Fruit fly (Drosophila melanogaster) whole organism, embryonic: ENCODE data around the gene witty.

Experiments used
- Atf3 ChIP-seq: fragments of 200-800 bp; sonication (Bioruptor generic); optimal IDR thresholded peaks from 3 replicates; lab custom pipeline; 2016; ENCODE audit warnings: missing biosample characterization, missing genetic modification characterization
- CG11085 ChIP-seq: fragments of 200-800 bp; sonication (Bioruptor generic); IDR thresholded peaks from 2 replicates; pipeline ENCODE4 v1.3.6; 2022; ENCODE audit warnings: missing biosample characterization, missing genetic modification characterization
- CG11695 ChIP-seq: fragments of 200-800 bp; sonication (Bioruptor generic); IDR thresholded peaks from 3 replicates; pipeline ENCODE4 v1.3.6; 2022; ENCODE audit warnings: missing biosample characterization, missing genetic modification characterization
- CG12104 ChIP-seq: fragments of 200-800 bp; sonication (Bioruptor generic); optimal IDR thresholded peaks from 3 replicates; lab custom pipeline; 2016; ENCODE audit warnings: missing biosample characterization, missing genetic modification characterization
- CG15073 ChIP-seq: fragments of 200-800 bp; sonication (Bioruptor generic); optimal IDR thresholded peaks from 2 replicates; lab custom pipeline; 2016; ENCODE audit warnings: missing biosample characterization, missing genetic modification characterization
- CG15601 ChIP-seq: fragments of 200-800 bp; sonication (Bioruptor generic); optimal IDR thresholded peaks from 3 replicates; lab custom pipeline; 2019; ENCODE audit warnings: missing biosample characterization, mild to moderate bottlenecking, missing genetic modification characterization, moderate library complexity
- CG16779 ChIP-seq: fragments of 200-800 bp; sonication (Bioruptor generic); IDR thresholded peaks from 2 replicates; pipeline ENCODE4 v1.3.6; 2022; ENCODE audit warnings: missing biosample characterization, missing genetic modification characterization
- CG16813 ChIP-seq: fragments of 200-800 bp; sonication (Bioruptor generic); IDR thresholded peaks from 3 replicates; pipeline ENCODE4 v1.3.6; 2022; ENCODE audit warnings: missing biosample characterization, missing genetic modification characterization; ENCODE audit not compliant: partially characterized antibody
- CG17359 ChIP-seq: fragments of 200-800 bp; sonication (Bioruptor generic); optimal IDR thresholded peaks from 3 replicates; lab custom pipeline; 2018; ENCODE audit warnings: missing biosample characterization, mild to moderate bottlenecking, missing genetic modification characterization, moderate library complexity
- CG2678 ChIP-seq: fragments of 200-800 bp; sonication (Bioruptor generic); optimal IDR thresholded peaks from 3 replicates; lab custom pipeline; 2019; ENCODE audit warnings: missing biosample characterization, mild to moderate bottlenecking, missing genetic modification characterization, moderate library complexity
- CG3281 ChIP-seq: fragments of 200-800 bp; sonication (Bioruptor generic); optimal IDR thresholded peaks from 3 replicates; lab custom pipeline; 2017; ENCODE audit warnings: missing biosample characterization, mild to moderate bottlenecking, missing genetic modification characterization
- CG34376 ChIP-seq: fragments of 200-800 bp; sonication (Bioruptor generic); optimal IDR thresholded peaks from 2 replicates; lab custom pipeline; 2018; ENCODE audit warnings: missing biosample characterization, mild to moderate bottlenecking, missing genetic modification characterization
- CG3726 ChIP-seq: fragments of 200-800 bp; sonication (Bioruptor generic); IDR thresholded peaks from 3 replicates; pipeline ENCODE4, ENCODE4 v1.3.6; 2022; ENCODE audit warnings: missing biosample characterization, missing genetic modification characterization
- CG3838 ChIP-seq: fragments of 200-800 bp; sonication (Bioruptor generic); optimal IDR thresholded peaks from 3 replicates; lab custom pipeline; 2016; ENCODE audit warnings: missing biosample characterization, missing genetic modification characterization
- CG4360 ChIP-seq: fragments of 200-800 bp; sonication (Bioruptor generic); IDR thresholded peaks from 2 replicates; pipeline ENCODE4 v1.3.6; 2022; ENCODE audit warnings: missing biosample characterization, missing genetic modification characterization
- CG6683 ChIP-seq: fragments of 200-800 bp; sonication (Bioruptor generic); optimal IDR thresholded peaks from 2 replicates; lab custom pipeline; 2017; ENCODE audit warnings: missing biosample characterization, mild to moderate bottlenecking, missing genetic modification characterization, missing genetic modification reagents
- CG7271 ChIP-seq: fragments of 200-800 bp; sonication (Bioruptor generic); optimal IDR thresholded peaks from 2 replicates; lab custom pipeline; 2018; ENCODE audit warnings: missing biosample characterization, mild to moderate bottlenecking, missing genetic modification characterization, moderate library complexity
- CG7839 ChIP-seq: fragments of 200-800 bp; sonication (Bioruptor generic); optimal IDR thresholded peaks from 3 replicates; lab custom pipeline; 2018; ENCODE audit warnings: missing biosample characterization, mild to moderate bottlenecking, missing genetic modification characterization, moderate library complexity
- CG8765 ChIP-seq: fragments of 200-800 bp; sonication (Bioruptor generic); IDR thresholded peaks from 2 replicates; pipeline ENCODE4 v1.3.6; 2022; ENCODE audit warnings: missing biosample characterization, missing genetic modification characterization
- CG9727 ChIP-seq: fragments of 200-800 bp; sonication (Bioruptor generic); optimal IDR thresholded peaks from 3 replicates; lab custom pipeline; 2017; ENCODE audit warnings: missing biosample characterization, mild to moderate bottlenecking, missing genetic modification characterization
- Chrac-16 ChIP-seq: fragments of 200-800 bp; sonication (Bioruptor generic); optimal IDR thresholded peaks from 3 replicates; lab custom pipeline; 2016; ENCODE audit warnings: missing biosample characterization, missing genetic modification characterization
- Deaf1 ChIP-seq: fragments of 200-800 bp; optimal IDR thresholded peaks from 3 replicates; lab custom pipeline; 2019; ENCODE audit warnings: missing biosample characterization, mild to moderate bottlenecking, missing genetic modification characterization, moderate library complexity
- E2f1 ChIP-seq: fragments of 200-800 bp; sonication (Bioruptor generic); IDR thresholded peaks from 2 replicates; pipeline ENCODE4 v1.3.6; 2022; ENCODE audit warnings: missing biosample characterization, missing genetic modification characterization
- Elba2 ChIP-seq: fragments of 200-800 bp; sonication (Bioruptor generic); optimal IDR thresholded peaks from 3 replicates; lab custom pipeline; 2016; ENCODE audit warnings: missing biosample characterization, missing genetic modification characterization
- Fer2 ChIP-seq: fragments of 200-800 bp; sonication (Bioruptor generic); optimal IDR thresholded peaks from 2 replicates; lab custom pipeline; 2018; ENCODE audit warnings: missing biosample characterization, mild to moderate bottlenecking, missing genetic modification characterization, moderate library complexity
- H2.0 ChIP-seq: fragments of 200-800 bp; sonication (Bioruptor generic); IDR thresholded peaks from 2 replicates; pipeline ENCODE4 v1.3.6; 2022; ENCODE audit warnings: missing biosample characterization, missing genetic modification characterization
- HmgD ChIP-seq: fragments of 200-800 bp; sonication (Bioruptor generic); optimal IDR thresholded peaks from 3 replicates; lab custom pipeline; 2016; ENCODE audit warnings: missing biosample characterization, missing genetic modification characterization
- Lim3 ChIP-seq: fragments of 200-800 bp; sonication (Bioruptor generic); IDR thresholded peaks from 2 replicates; pipeline ENCODE4 v1.3.6; 2022; ENCODE audit warnings: missing biosample characterization, missing genetic modification characterization
- Mrtf ChIP-seq: fragments of 200-800 bp; sonication (Bioruptor generic); IDR thresholded peaks from 3 replicates; pipeline ENCODE4 v1.3.6; 2022; ENCODE audit warnings: missing biosample characterization, missing genetic modification characterization
- NFAT ChIP-seq: fragments of 200-800 bp; sonication (Bioruptor generic); IDR thresholded peaks from 2 replicates; pipeline ENCODE4 v1.3.6; 2022; ENCODE audit warnings: missing biosample characterization, missing genetic modification characterization
- Poxn ChIP-seq: fragments of 200-800 bp; sonication (Bioruptor generic); IDR thresholded peaks from 2 replicates; pipeline ENCODE4 v1.3.6; 2022; ENCODE audit warnings: missing biosample characterization, missing genetic modification characterization
- Sry-δ ChIP-seq: fragments of 200-800 bp; sonication (Bioruptor generic); optimal IDR thresholded peaks from 2 replicates; lab custom pipeline; 2016; ENCODE audit warnings: missing biosample characterization, missing genetic modification characterization
- Ssrp ChIP-seq: fragments of 200-800 bp; sonication (Bioruptor generic); optimal IDR thresholded peaks from 2 replicates; lab custom pipeline; 2018; ENCODE audit warnings: missing biosample characterization, mild to moderate bottlenecking, missing genetic modification characterization, moderate library complexity
- Tbp ChIP-seq: fragments of >200 bp; optimal IDR thresholded peaks from 2 replicates; lab custom pipeline; 2018; ENCODE audit warnings: missing biosample characterization, missing genetic modification characterization
- emc ChIP-seq: fragments of 200-800 bp; sonication (Bioruptor generic); optimal IDR thresholded peaks from 2 replicates; lab custom pipeline; 2016; ENCODE audit warnings: missing biosample characterization, missing genetic modification characterization
- fd64A ChIP-seq: fragments of 200-800 bp; sonication (Bioruptor generic); optimal IDR thresholded peaks from 3 replicates; lab custom pipeline; 2018; ENCODE audit warnings: missing biosample characterization, mild to moderate bottlenecking, missing genetic modification characterization
- lab ChIP-seq: fragments of 200-800 bp; sonication (Bioruptor generic); optimal IDR thresholded peaks from 3 replicates; lab custom pipeline; 2017; ENCODE audit warnings: missing biosample characterization, missing genetic modification characterization, mild to moderate bottlenecking, moderate library complexity, missing genetic modification reagents
- odd ChIP-seq: fragments of 200-800 bp; sonication (Bioruptor generic); optimal IDR thresholded peaks from 2 replicates; lab custom pipeline; 2017; ENCODE audit warnings: missing biosample characterization, mild to moderate bottlenecking, missing genetic modification characterization
- org-1 ChIP-seq: fragments of 200-800 bp; sonication (Bioruptor generic); optimal IDR thresholded peaks from 2 replicates; lab custom pipeline; 2017; ENCODE audit warnings: missing biosample characterization, missing genetic modification characterization
- pnt ChIP-seq: fragments of 200-800 bp; sonication (Bioruptor generic); optimal IDR thresholded peaks from 3 replicates; lab custom pipeline; 2016; ENCODE audit warnings: missing biosample characterization, missing genetic modification characterization
- ranshi ChIP-seq: fragments of 200-800 bp; sonication (Bioruptor generic); IDR thresholded peaks from 2 replicates; pipeline ENCODE4 v1.3.6; 2022; ENCODE audit warnings: missing biosample characterization, missing genetic modification characterization
- sna ChIP-seq: fragments of 200-800 bp; sonication (Bioruptor generic); IDR thresholded peaks from 2 replicates; pipeline ENCODE4 v1.3.6; 2022; ENCODE audit warnings: missing biosample characterization, missing genetic modification characterization; ENCODE audit not compliant: partially characterized antibody
- sob ChIP-seq: fragments of 200-800 bp; sonication (Bioruptor generic); IDR thresholded peaks from 2 replicates; pipeline ENCODE4 v1.3.6; 2022; ENCODE audit warnings: missing biosample characterization, missing genetic modification characterization
- stwl ChIP-seq: fragments of 200-800 bp; sonication (Bioruptor generic); optimal IDR thresholded peaks from 3 replicates; lab custom pipeline; 2018; ENCODE audit warnings: missing biosample characterization, mild to moderate bottlenecking, missing genetic modification characterization, moderate library complexity
- tio ChIP-seq: fragments of 200-800 bp; sonication (Bioruptor generic); optimal IDR thresholded peaks from 2 replicates; lab custom pipeline; 2017; ENCODE audit warnings: missing biosample characterization, missing genetic modification characterization, inconsistent platforms
- unc-4 ChIP-seq: fragments of 200-800 bp; sonication (Bioruptor generic); IDR thresholded peaks from 2 replicates; pipeline ENCODE4 v1.3.6; 2022; ENCODE audit warnings: missing biosample characterization, missing genetic modification characterization; ENCODE audit not compliant: partially characterized antibody
- vvl ChIP-seq: fragments of 200-800 bp; sonication (Bioruptor generic); IDR thresholded peaks from 2 replicates; pipeline ENCODE4 v1.3.6; 2022; ENCODE audit warnings: missing biosample characterization, missing genetic modification characterization
- wdn ChIP-seq: fragments of 200-800 bp; sonication (Bioruptor generic); IDR thresholded peaks from 2 replicates; pipeline ENCODE4 v1.3.6; 2022; ENCODE audit warnings: missing biosample characterization, missing genetic modification characterization
- wek ChIP-seq: fragments of 200-800 bp; sonication (Bioruptor generic); optimal IDR thresholded peaks from 3 replicates; lab custom pipeline; 2018; ENCODE audit warnings: missing biosample characterization, mild to moderate bottlenecking, missing genetic modification characterization, moderate library complexity
- zfh1 ChIP-seq: fragments of 200-800 bp; sonication (Bioruptor generic); IDR thresholded peaks from 3 replicates; pipeline ENCODE4 v1.3.6; 2022; ENCODE audit warnings: missing biosample characterization, missing genetic modification characterization

witty gene

DNA sequence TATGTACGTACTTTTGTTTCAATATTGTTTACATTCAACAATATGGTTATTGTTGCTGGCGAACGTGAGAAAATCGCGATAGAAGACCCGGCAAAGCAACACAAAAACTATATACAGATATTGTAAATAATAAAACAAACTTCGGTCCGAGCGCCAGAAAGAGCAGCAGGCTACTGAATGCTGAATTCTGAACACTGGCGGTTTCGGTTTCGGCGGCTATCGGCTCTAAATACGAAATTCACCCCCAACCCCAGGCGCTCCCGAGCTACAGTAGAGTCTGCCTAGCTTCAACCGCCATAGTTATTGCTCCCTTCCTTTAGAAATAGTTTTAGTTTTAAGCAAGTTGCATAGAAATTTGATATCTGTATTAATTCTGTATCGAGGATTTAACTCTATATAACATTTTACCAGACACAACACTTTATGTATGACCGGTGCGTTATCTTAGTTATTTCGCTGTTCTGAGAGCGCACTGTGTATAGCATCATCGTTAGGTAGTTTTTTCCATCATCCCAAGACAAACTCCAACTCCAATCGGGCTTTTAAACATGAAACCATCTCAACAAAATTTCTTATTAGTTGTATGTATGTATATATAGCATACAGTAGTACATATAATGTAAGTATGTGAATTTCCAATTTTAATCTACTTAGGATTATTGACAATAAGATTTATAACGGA is 24.3 kb downstream of the witty start, which contains the start of gene CG7627 (continued):
- TF ChIP-seq CG7839 (peak; percentile 80), CG11085 (GFP tag; lab: Robert Waterston, UW) (peak; percentile 72; the same call in 1 of the 2 replicates), CG34376 (GFP tag; lab: Kevin White, UChicago) (peak; percentile 76), sna (GFP tag; lab: Robert Waterston, UW) (no peak), CG4360 (GFP tag; lab: Robert Waterston, UW) (0 out of 2 replicates have a peak, but pooled peaks have one; percentile 23), odd (GFP tag; lab: Kevin White, UChicago) (peak; percentile 51), CG16813 (GFP tag; lab: Robert Waterston, UW) (no peak), sob (peak; percentile 64), zfh1 (peak; percentile 82), CG16779 (GFP tag; lab: Robert Waterston, UW) (0 out of 2 replicates have a peak, but pooled peaks have one; percentile 34), CG3838 (GFP tag; lab: Kevin White, UChicago) (no peak), HmgD (GFP tag; lab: Kevin White, UChicago) (peak; percentile 65), E2f1 (GFP tag; lab: Robert Waterston, UW) (peak; percentile 63), CG15073 (GFP tag; lab: Kevin White, UChicago) (peak; percentile 15), unc-4 (GFP tag; lab: Robert Waterston, UW) (no peak), Lim3 (no peak), CG8765 (GFP tag; lab: Robert Waterston, UW) (no peak), CG6683 (GFP tag; lab: Kevin White, UChicago) (peak; percentile 63), Chrac-16 (peak; percentile 62), pnt (GFP tag; lab: Kevin White, UChicago) (peak; percentile 59), Elba2 (GFP tag; lab: Kevin White, UChicago) (peak; percentile 89), Deaf1 (tag; lab: Kevin White, UChicago) (peak; percentile 97), CG9727 (GFP tag; lab: Kevin White, UChicago) (peak; percentile 82), CG7271 (tag; lab: Kevin White, UChicago) (no peak), fd64A (no peak), CG11695 (GFP tag; lab: Robert Waterston, UW) (peak; percentile 72; the same call in 2 of the 3 replicates), tio (GFP tag; lab: Kevin White, UChicago) (peak; percentile 69), Ssrp (tag; lab: Kevin White, UChicago) (peak; percentile 61), Mrtf (peak; percentile 80), Sry-δ (GFP tag; lab: Kevin White, UChicago) (peak; percentile 48), CG2678 (tag; lab: Kevin White, UChicago) (peak; percentile 88), CG3726 (GFP tag; lab: Robert Waterston, UW) (0 out of 3 replicates have a peak, but pooled peaks have one; percentile 51), NFAT (GFP tag; lab: Robert Waterston, UW) (peak; percentile 82), wek (GFP tag; lab: Kevin White, UChicago) (peak; percentile 30), lab (GFP tag; lab: Kevin White, UChicago) (peak; percentile 88), vvl (GFP tag; lab: Robert Waterston, UW) (peak; percentile 83), org-1 (GFP tag; lab: Kevin White, UChicago) (peak; percentile 59), CG3281 (GFP tag; lab: Kevin White, UChicago) (peak; percentile 81), ranshi (peak; percentile 81), H2.0 (GFP tag; lab: Robert Waterston, UW) (peak; percentile 66), Fer2 (tag; lab: Kevin White, UChicago) (peak; percentile 58), Atf3 (GFP tag; lab: Kevin White, UChicago) (peak; percentile 44), CG17359 (peak; percentile 81), CG15601 (tag; lab: Kevin White, UChicago) (peak; percentile 41), Poxn (GFP tag; lab: Robert Waterston, UW) (peak; percentile 70), emc (GFP tag; lab: Kevin White, UChicago) (peak; percentile 39), wdn (peak; percentile 58), CG12104 (peak; percentile 76), Tbp (GFP tag; lab: Kevin White, UChicago) (no peak), stwl (no peak)
